Fruit fly (Drosophila melanogaster) whole organism, prepupa: Measurements from ENCODE around the gene CG42353.

Experiments used
- Blimp-1 ChIP-seq: fragments of 200-800 bp; sonication (Bioruptor generic); optimal IDR thresholded peaks from 3 replicates; lab custom pipeline; 2017; ENCODE audit warnings: missing biosample characterization, missing genetic modification characterization, mild to moderate bottlenecking, moderate library complexity, missing genetic modification reagents
- CG10631 ChIP-seq: fragments of 200-800 bp; sonication (Bioruptor generic); optimal IDR thresholded peaks from 2 replicates; lab custom pipeline; 2016; ENCODE audit warnings: missing biosample characterization, missing genetic modification characterization
- CG10669 ChIP-seq: fragments of 200-800 bp; sonication (Bioruptor generic); optimal IDR thresholded peaks from 3 replicates; lab custom pipeline; 2018; ENCODE audit warnings: missing biosample characterization, mild to moderate bottlenecking, missing genetic modification characterization, moderate library complexity
- CG11294 ChIP-seq: fragments of 200-800 bp; sonication (Bioruptor generic); IDR thresholded peaks from 2 replicates; pipeline ENCODE4 v1.3.6; 2022; ENCODE audit warnings: missing biosample characterization, missing genetic modification characterization
- CG11762 ChIP-seq: fragments of 200-800 bp; sonication (Bioruptor generic); optimal IDR thresholded peaks from 3 replicates; lab custom pipeline; 2016; ENCODE audit warnings: missing biosample characterization, missing genetic modification characterization; ENCODE audit not compliant: insufficient read depth
- CG11902 ChIP-seq: fragments of 200-800 bp; sonication (Bioruptor generic); optimal IDR thresholded peaks from 3 replicates; lab custom pipeline; 2016; ENCODE audit warnings: missing biosample characterization, missing genetic modification characterization
- CG15336 ChIP-seq: fragments of 200-800 bp; sonication (Bioruptor generic); IDR thresholded peaks from 2 replicates; pipeline ENCODE4 v1.3.6; 2022; ENCODE audit warnings: missing biosample characterization, missing genetic modification characterization
- CG1621 ChIP-seq: fragments of 200-800 bp; sonication (Bioruptor generic); optimal IDR thresholded peaks from 3 replicates; lab custom pipeline; 2018; ENCODE audit warnings: missing biosample characterization, mild to moderate bottlenecking, missing genetic modification characterization
- CG16779 ChIP-seq: fragments of 200-800 bp; sonication (Bioruptor generic); optimal IDR thresholded peaks from 3 replicates; lab custom pipeline; 2017; ENCODE audit warnings: missing biosample characterization, mild to moderate bottlenecking, missing genetic modification characterization
- CG3032 ChIP-seq: fragments of 200-800 bp; optimal IDR thresholded peaks from 2 replicates; lab custom pipeline; 2019; ENCODE audit warnings: missing biosample characterization, mild to moderate bottlenecking, missing genetic modification characterization, moderate library complexity
- CG31627 ChIP-seq: fragments of 200-800 bp; sonication (Bioruptor generic); optimal IDR thresholded peaks from 3 replicates; lab custom pipeline; 2016; ENCODE audit warnings: missing biosample characterization, missing genetic modification characterization
- CG32006 ChIP-seq: fragments of 200-800 bp; sonication (Bioruptor generic); optimal IDR thresholded peaks from 3 replicates; lab custom pipeline; 2017; ENCODE audit warnings: missing biosample characterization, mild to moderate bottlenecking, missing genetic modification characterization
- CG34406 ChIP-seq: fragments of 200-800 bp; sonication (Bioruptor generic); optimal IDR thresholded peaks from 3 replicates; lab custom pipeline; 2016; ENCODE audit warnings: missing biosample characterization, missing genetic modification characterization
- CG4318 ChIP-seq: fragments of 200-800 bp; sonication (Bioruptor generic); optimal IDR thresholded peaks from 3 replicates; lab custom pipeline; 2017; ENCODE audit warnings: missing biosample characterization, mild to moderate bottlenecking, missing genetic modification characterization
- CG6163 ChIP-seq: fragments of 200-800 bp; sonication (Bioruptor generic); IDR thresholded peaks from 3 replicates; pipeline ENCODE4 v1.3.6; 2022; ENCODE audit warnings: missing biosample characterization, missing genetic modification characterization
- CG6792 ChIP-seq: fragments of 200-800 bp; sonication (Bioruptor generic); optimal IDR thresholded peaks from 3 replicates; lab custom pipeline; 2016; ENCODE audit warnings: missing biosample characterization, missing genetic modification characterization
- CG6808 ChIP-seq: fragments of 200-800 bp; sonication (Bioruptor generic); optimal IDR thresholded peaks from 3 replicates; lab custom pipeline; 2017; ENCODE audit warnings: missing biosample characterization, missing genetic modification characterization, mild to moderate bottlenecking, moderate library complexity, missing genetic modification reagents
- CG6854 ChIP-seq: fragments of 200-800 bp; sonication (Bioruptor generic); optimal IDR thresholded peaks from 2 replicates; lab custom pipeline; 2017; ENCODE audit warnings: missing biosample characterization, mild to moderate bottlenecking, missing genetic modification characterization
- CG7368 ChIP-seq: fragments of 200-800 bp; sonication (Bioruptor generic); optimal IDR thresholded peaks from 3 replicates; lab custom pipeline; 2016; ENCODE audit warnings: missing biosample characterization, missing genetic modification characterization
- CG8119 ChIP-seq: fragments of 200-800 bp; sonication (Bioruptor generic); IDR thresholded peaks from 3 replicates; pipeline ENCODE4 v1.3.6; 2022; ENCODE audit warnings: missing biosample characterization, missing genetic modification characterization
- CG8319 ChIP-seq: fragments of 200-800 bp; sonication (Bioruptor generic); optimal IDR thresholded peaks from 3 replicates; lab custom pipeline; 2016; ENCODE audit warnings: missing biosample characterization, missing genetic modification characterization
- CG9139 ChIP-seq: fragments of 200-800 bp; sonication (Bioruptor generic); optimal IDR thresholded peaks from 3 replicates; lab custom pipeline; 2017; ENCODE audit warnings: missing biosample characterization, mild to moderate bottlenecking, missing genetic modification characterization
- Eip75B ChIP-seq: fragments of 200-800 bp; sonication (Bioruptor generic); optimal IDR thresholded peaks from 3 replicates; lab custom pipeline; 2016; ENCODE audit warnings: missing biosample characterization, missing genetic modification characterization
- Eip93F ChIP-seq: fragments of 200-800 bp; sonication (Bioruptor generic); optimal IDR thresholded peaks from 2 replicates; lab custom pipeline; 2016; ENCODE audit warnings: missing biosample characterization, mild to moderate bottlenecking, missing genetic modification characterization
- Ets21C ChIP-seq: fragments of 200-800 bp; sonication (Bioruptor generic); optimal IDR thresholded peaks from 3 replicates; lab custom pipeline; 2016; ENCODE audit warnings: missing biosample characterization, missing genetic modification characterization
- Gug ChIP-seq: fragments of 200-800 bp; sonication (Bioruptor generic); IDR thresholded peaks from 2 replicates; pipeline ENCODE4 v1.3.6; 2022; ENCODE audit warnings: missing biosample characterization, missing genetic modification characterization
- Hr38 ChIP-seq: sonication (Bioruptor generic); optimal IDR thresholded peaks from 2 replicates; lab custom pipeline; 2016; ENCODE audit warnings: missing biosample characterization, missing genetic modification characterization
- Hr4 ChIP-seq: fragments of 200-800 bp; sonication (Bioruptor generic); optimal IDR thresholded peaks from 3 replicates; lab custom pipeline; 2016; ENCODE audit warnings: missing biosample characterization, missing genetic modification characterization
- Met ChIP-seq: fragments of 200-800 bp; sonication (Bioruptor generic); optimal IDR thresholded peaks from 3 replicates; lab custom pipeline; 2016; ENCODE audit warnings: missing biosample characterization, missing genetic modification characterization
- Smox ChIP-seq: fragments of 200-800 bp; sonication (Bioruptor generic); optimal IDR thresholded peaks from 3 replicates; lab custom pipeline; 2016; ENCODE audit warnings: missing biosample characterization, missing genetic modification characterization
- Sox15 ChIP-seq: fragments of 200-800 bp; sonication (Bioruptor generic); optimal IDR thresholded peaks from 3 replicates; lab custom pipeline; 2016; ENCODE audit warnings: missing biosample characterization, missing genetic modification characterization
- acj6 ChIP-seq: fragments of 200-800 bp; sonication (Bioruptor generic); optimal IDR thresholded peaks from 3 replicates; lab custom pipeline; 2016; ENCODE audit warnings: missing biosample characterization, missing genetic modification characterization
- dsx ChIP-seq: fragments of 200-800 bp; optimal IDR thresholded peaks from 3 replicates; lab custom pipeline; 2019; ENCODE audit warnings: missing biosample characterization, mild to moderate bottlenecking, missing genetic modification characterization, moderate library complexity; ENCODE audit not compliant: poor library complexity, severe bottlenecking
- esn ChIP-seq: fragments of 200-800 bp; sonication (Bioruptor generic); optimal IDR thresholded peaks from 2 replicates; lab custom pipeline; 2016; ENCODE audit warnings: missing biosample characterization, mild to moderate bottlenecking, missing genetic modification characterization, moderate library complexity
- fd59A ChIP-seq: fragments of 200-800 bp; sonication (Bioruptor generic); optimal IDR thresholded peaks from 2 replicates; lab custom pipeline; 2017; ENCODE audit warnings: missing biosample characterization, mild to moderate bottlenecking, missing genetic modification characterization, missing genetic modification reagents
- fd85E ChIP-seq: fragments of 200-800 bp; sonication (Bioruptor generic); optimal IDR thresholded peaks from 3 replicates; lab custom pipeline; 2016; ENCODE audit warnings: missing biosample characterization, missing genetic modification characterization
- fkh ChIP-seq: fragments of 200-800 bp; sonication (Bioruptor generic); optimal IDR thresholded peaks from 3 replicates; lab custom pipeline; 2017; ENCODE audit warnings: missing biosample characterization, mild to moderate bottlenecking, missing genetic modification characterization, moderate library complexity
- lz ChIP-seq: fragments of 200-800 bp; sonication (Bioruptor generic); optimal IDR thresholded peaks from 3 replicates; lab custom pipeline; 2016; ENCODE audit warnings: missing biosample characterization, missing genetic modification characterization
- net ChIP-seq: fragments of 200-800 bp; sonication (Bioruptor generic); optimal IDR thresholded peaks from 3 replicates; lab custom pipeline; 2016; ENCODE audit warnings: missing biosample characterization, missing genetic modification characterization
- pdm3 ChIP-seq: fragments of 200-800 bp; sonication (Bioruptor generic); optimal IDR thresholded peaks from 3 replicates; lab custom pipeline; 2016; ENCODE audit warnings: missing biosample characterization, missing genetic modification characterization
- salr ChIP-seq, 2 experiments: fragments of 200-800 bp; sonication (Bioruptor generic); optimal IDR thresholded peaks; 3 replicates each; lab custom pipeline; 2016 to 2018; ENCODE audit warnings: missing biosample characterization in 2 of 2, missing genetic modification characterization in 2 of 2, mild to moderate bottlenecking in 1 of 2
- spab ChIP-seq: fragments of 200-800 bp; sonication (Bioruptor generic); optimal IDR thresholded peaks from 2 replicates; lab custom pipeline; 2017; ENCODE audit warnings: missing biosample characterization, mild to moderate bottlenecking, missing genetic modification characterization, missing genetic modification reagents
- ss ChIP-seq, 2 experiments: fragments of 200-800 bp; sonication (Bioruptor generic); optimal IDR thresholded peaks; 2 replicates in 1 of 2; 3 replicates in 1 of 2; lab custom pipeline; 2017 to 2018; ENCODE audit warnings: mild to moderate bottlenecking in 2 of 2, missing biosample characterization in 2 of 2, missing genetic modification characterization in 2 of 2, moderate library complexity in 1 of 2
- topi ChIP-seq: fragments of 200-800 bp; sonication (Bioruptor generic); optimal IDR thresholded peaks from 3 replicates; lab custom pipeline; 2016; ENCODE audit warnings: missing biosample characterization, missing genetic modification characterization
- vri ChIP-seq: fragments of 200-800 bp; sonication (Bioruptor generic); optimal IDR thresholded peaks from 3 replicates; lab custom pipeline; 2016; ENCODE audit warnings: missing biosample characterization, mild to moderate bottlenecking, missing genetic modification characterization

CG42353 gene

DNA sequence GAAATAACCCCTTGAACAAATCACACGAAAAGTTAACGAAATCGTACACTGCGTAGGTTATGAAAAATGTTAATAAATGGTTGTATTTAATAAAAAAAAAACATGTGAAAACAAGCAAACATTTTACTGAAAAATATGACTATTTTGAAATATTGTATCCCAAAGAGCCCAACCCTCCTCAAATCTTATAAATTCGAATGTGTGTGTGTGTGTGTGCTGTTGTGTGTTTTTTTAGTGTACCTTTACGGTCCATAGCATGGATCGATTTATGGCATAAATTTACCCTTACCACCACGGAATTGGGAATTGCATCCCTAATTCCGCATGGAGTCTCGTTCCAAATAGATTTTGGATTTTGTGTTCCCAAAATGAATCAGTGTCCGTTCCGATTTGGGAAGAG, 1.3 kb downstream of the CG42353 start (continued):
- TF ChIP-seq Gug (GFP tag; lab: Robert Waterston, UW): no peak
- TF ChIP-seq topi (GFP tag; lab: Kevin White, UChicago): peak; percentile 48
- no peak for TF ChIP-seq CG6808 (GFP tag; lab: Kevin White, UChicago)
- TF ChIP-seq vri (GFP tag; lab: Kevin White, UChicago): no peak
- TF ChIP-seq CG6854 (GFP tag; lab: Kevin White, UChicago): no peak
- no peak for TF ChIP-seq CG10669
- no peak for TF ChIP-seq CG9139 (GFP tag; lab: Kevin White, UChicago)
- TF ChIP-seq CG4318 (GFP tag; lab: Kevin White, UChicago): no peak
- TF ChIP-seq acj6 (GFP tag; lab: Kevin White, UChicago): peak; percentile 43
- TF ChIP-seq fkh: no peak
- TF ChIP-seq CG11902 (GFP tag; lab: Kevin White, UChicago): peak; percentile 3
- TF ChIP-seq CG15336: 0 out of 2 replicates have a peak, but pooled peaks have one; percentile 19
- peak; percentile 15 for TF ChIP-seq CG8319 (GFP tag; lab: Kevin White, UChicago)
- no peak for TF ChIP-seq dsx (GFP tag; lab: Kevin White, UChicago)
- TF ChIP-seq CG8119 (GFP tag; lab: Robert Waterston, UW): no peak
- TF ChIP-seq CG34406: peak; percentile 29
- TF ChIP-seq CG6163 (GFP tag; lab: Robert Waterston, UW): peak; percentile 78
- TF ChIP-seq CG1621 (tag; lab: Kevin White, UChicago): no peak
- TF ChIP-seq CG31627 (GFP tag; lab: Kevin White, UChicago): peak; percentile 54

DNA sequence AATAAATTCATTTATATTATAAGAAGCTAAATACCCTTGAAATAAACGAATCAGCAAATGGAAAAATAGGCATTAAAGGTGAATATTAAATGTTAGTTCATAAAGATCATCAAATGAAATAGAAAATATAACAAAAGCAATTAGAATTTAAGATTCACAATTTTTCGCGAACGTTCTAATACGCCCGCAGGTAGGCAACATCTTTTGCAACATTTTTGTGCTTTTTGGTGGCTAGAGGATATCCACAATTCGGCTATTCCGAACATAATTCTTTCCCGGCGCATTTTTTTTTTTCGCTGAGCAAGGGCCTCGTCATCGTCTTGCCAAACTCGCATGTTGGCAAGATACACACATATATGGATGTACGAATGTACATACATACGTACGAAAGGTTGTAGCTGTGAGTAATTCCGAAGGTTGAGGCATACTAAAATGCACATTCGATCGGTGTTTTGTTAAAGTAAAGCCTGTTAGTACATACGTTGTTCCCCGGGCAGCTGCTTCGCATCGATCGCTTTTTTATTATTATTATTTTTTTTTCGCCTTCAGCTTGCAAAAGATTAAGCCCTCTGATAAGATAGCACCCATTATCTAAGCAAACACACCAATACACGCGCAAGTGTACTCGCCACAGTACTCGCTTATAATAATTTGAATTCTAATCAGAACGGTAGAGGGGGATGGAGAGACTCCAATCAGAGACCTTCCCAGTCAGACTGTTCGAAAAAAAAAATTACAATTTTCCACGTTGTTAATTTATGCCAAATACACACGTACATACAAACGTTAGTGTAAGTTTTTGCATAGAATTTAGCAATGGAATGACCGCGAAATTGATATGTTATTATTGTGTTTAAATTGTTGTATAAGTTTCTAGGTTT, 2.2 kb downstream of the CG42353 start:
- TF ChIP-seq CG16779: no peak
- peak; percentile 26 for TF ChIP-seq CG32006 (GFP tag; lab: Kevin White, UChicago)
- no peak for TF ChIP-seq CG7368 (GFP tag; lab: Kevin White, UChicago)
- TF ChIP-seq CG10631 (GFP tag; lab: Kevin White, UChicago): peak; percentile 45
- TF ChIP-seq acj6 (GFP tag; lab: Kevin White, UChicago): peak; percentile 60
- TF ChIP-seq CG6854 (GFP tag; lab: Kevin White, UChicago): no peak
- no peak for TF ChIP-seq fd59A (GFP tag; lab: Kevin White, UChicago)
- peak; percentile 50 for TF ChIP-seq CG6792 (GFP tag; lab: Kevin White, UChicago)
- peak; percentile 62 for TF ChIP-seq Eip93F (GFP tag; lab: Kevin White, UChicago)
- no peak for TF ChIP-seq CG6808 (GFP tag; lab: Kevin White, UChicago)
- peak; percentile 18 for TF ChIP-seq CG11762 (GFP tag; lab: Kevin White, UChicago)
- TF ChIP-seq CG11294 (GFP tag; lab: Robert Waterston, UW): no peak
- TF ChIP-seq fd85E (GFP tag; lab: Kevin White, UChicago): no peak
- no peak for TF ChIP-seq CG6163 (GFP tag; lab: Robert Waterston, UW)
- peak; percentile 78 for TF ChIP-seq Met (GFP tag; lab: Kevin White, UChicago)
- TF ChIP-seq CG11902 (GFP tag; lab: Kevin White, UChicago): peak; percentile 46
- no peak for TF ChIP-seq Blimp-1
- TF ChIP-seq Ets21C (GFP tag; lab: Kevin White, UChicago): peak; percentile 55
- peak in 1 of 2 experiments; percentile 15 for TF ChIP-seq salr (GFP tag; optimal IDR thresholded peaks at IDR 0.05; lab: Kevin White, UChicago)
- peak; percentile 59 for TF ChIP-seq Eip75B
- no peak for TF ChIP-seq Hr4 (GFP tag; lab: Kevin White, UChicago)
- TF ChIP-seq esn (GFP tag; lab: Kevin White, UChicago): peak; percentile 79
- no peak for TF ChIP-seq Hr38
- peak in 1 of 2 experiments; percentile 30 for TF ChIP-seq ss (GFP tag; optimal IDR thresholded peaks at IDR 0.05; lab: Kevin White, UChicago)
- TF ChIP-seq CG15336: no peak
- no peak for TF ChIP-seq Gug (GFP tag; lab: Robert Waterston, UW)
- TF ChIP-seq CG3032 (tag; lab: Kevin White, UChicago): no peak
- peak; percentile 80 for TF ChIP-seq lz (GFP tag; lab: Kevin White, UChicago)
- TF ChIP-seq CG8119 (GFP tag; lab: Robert Waterston, UW): no peak
- peak; percentile 16 for TF ChIP-seq fkh
- TF ChIP-seq spab (GFP tag; lab: Kevin White, UChicago): no peak
- peak; percentile 35 for TF ChIP-seq CG8319 (GFP tag; lab: Kevin White, UChicago)
- TF ChIP-seq net (GFP tag; lab: Kevin White, UChicago): peak; percentile 33
- TF ChIP-seq CG31627 (GFP tag; lab: Kevin White, UChicago): peak; percentile 71
- TF ChIP-seq Sox15: peak; percentile 43
- peak; percentile 75 for TF ChIP-seq Smox (GFP tag; lab: Kevin White, UChicago)
- peak; percentile 58 for TF ChIP-seq pdm3
- TF ChIP-seq vri (GFP tag; lab: Kevin White, UChicago): peak; percentile 92
